Worm (Caenorhabditis elegans) whole organism, L1 larva: ENCODE measurements around the gene fbxa-65.

ENCODE experiments used
- ama-1 ChIP-seq: fragments of 150-350 bp; optimal IDR thresholded peaks from 2 replicates; lab custom pipeline; 2014
- elt-3 ChIP-seq, 6 experiments: fragments of 150-350 bp in 1 of 6; sonication (generic microtip); optimal IDR thresholded peaks; 2 replicates each; lab custom pipeline; 2017 to 2018; ENCODE audit warnings: missing biosample characterization in 6 of 6, missing genetic modification characterization in 6 of 6, inconsistent platforms in 1 of 6
- mdl-1 ChIP-seq, 2 experiments: fragments of 150-350 bp; optimal IDR thresholded peaks; 2 replicates each; lab custom pipeline; 2014 to 2017; ENCODE audit warnings: missing biosample characterization in 2 of 2, missing genetic modification characterization in 2 of 2, inconsistent platforms in 1 of 2
- nhr-11 ChIP-seq: fragments of 150-350 bp; optimal IDR thresholded peaks from 2 replicates; lab custom pipeline; 2014; ENCODE audit warnings: missing biosample characterization, missing genetic modification characterization
- nhr-84 ChIP-seq: sonication (generic microtip); optimal IDR thresholded peaks from 2 replicates; lab custom pipeline; 2017; ENCODE audit warnings: missing biosample characterization, missing genetic modification characterization
- pag-3 ChIP-seq: sonication (generic microtip); optimal IDR thresholded peaks from 2 replicates; lab custom pipeline; 2017; ENCODE audit warnings: missing genetic modification characterization, mild to moderate bottlenecking, missing compliant biosample characterization, antibody characterized with exemption, borderline replicate concordance; ENCODE audit not compliant: insufficient read depth
- pqm-1 ChIP-seq: sonication (generic microtip); optimal IDR thresholded peaks from 3 replicates; lab custom pipeline; 2017; ENCODE audit warnings: missing biosample characterization, missing genetic modification characterization
- snpc-4 ChIP-seq: fragments of 150-350 bp; optimal IDR thresholded peaks from 2 replicates; lab custom pipeline; 2014; ENCODE audit warnings: missing biosample characterization, missing genetic modification characterization
- unc-130 ChIP-seq: fragments of 150-350 bp; optimal IDR thresholded peaks from 2 replicates; lab custom pipeline; 2017; ENCODE audit warnings: missing biosample characterization, missing genetic modification characterization, inconsistent platforms
- unc-62 ChIP-seq: fragments of 150-350 bp; optimal IDR thresholded peaks from 2 replicates; lab custom pipeline; 2014; ENCODE audit warnings: missing biosample characterization, missing genetic modification reagents, missing genetic modification characterization
- zip-4 ChIP-seq: fragments of 200-800 bp; sonication (Bioruptor generic); optimal IDR thresholded peaks from 2 replicates; lab custom pipeline; 2018; ENCODE audit warnings: mild to moderate bottlenecking, missing genetic modification characterization, moderate library complexity, missing compliant biosample characterization

DNA sequence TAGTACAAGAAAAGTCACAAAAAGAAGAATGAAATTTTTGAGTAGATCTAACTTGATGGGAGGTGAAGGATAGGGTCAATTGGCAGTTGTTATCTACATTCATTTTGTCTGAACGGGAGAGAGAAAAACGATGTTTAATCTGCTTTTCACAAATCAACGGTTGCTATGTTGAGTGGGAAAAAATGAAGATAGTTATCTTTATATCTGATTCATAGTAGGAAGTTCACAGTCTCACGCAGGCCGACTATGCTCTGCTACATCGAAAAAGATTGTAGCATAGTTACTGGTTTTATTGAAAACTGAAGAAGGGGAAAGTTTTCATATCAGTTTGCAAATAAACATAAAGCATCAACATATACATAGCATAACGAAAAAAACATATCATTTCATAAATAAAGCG lies 9.3 kb upstream of the fbxa-65 start:
- TF ChIP-seq pag-3 (tag; lab: Kevin White, UChicago): no peak
- no peak for TF ChIP-seq elt-3 (tag; optimal IDR thresholded peaks at IDR 0.05; lab: Kevin White, UChicago)
- TF ChIP-seq nhr-84 (tag; lab: Kevin White, UChicago): no peak
- no peak for TF ChIP-seq unc-62 (GFP tag; lab: Kevin White, UChicago)
- no peak for TF ChIP-seq nhr-11
- TF ChIP-seq pqm-1 (tag; lab: Kevin White, UChicago): no peak
- no peak for TF ChIP-seq snpc-4 (tag; lab: Kevin White, UChicago)
- no peak for TF ChIP-seq mdl-1 (tag; optimal IDR thresholded peaks at IDR 0.05; lab: Kevin White, UChicago)
- no peak for TF ChIP-seq zip-4 (GFP tag; lab: Kevin White, UChicago)
- no peak for TF ChIP-seq ama-1 (lab: Kevin White, UChicago)
- TF ChIP-seq unc-130: no peak
